Worm (Caenorhabditis elegans) whole organism, L4/young adult: ENCODE measurements around the gene mec-12.

Source experiments
- W03F9.2 ChIP-seq: fragments of 150-350 bp; optimal IDR thresholded peaks from 2 replicates; lab custom pipeline; 2014; ENCODE audit warnings: missing biosample characterization, missing genetic modification characterization
- him-1 ChIP-seq: sonication (generic microtip); optimal IDR thresholded peaks from 2 replicates; lab custom pipeline; 2016; ENCODE audit warnings: missing genotype, missing genetic modification reagents, missing genetic modification characterization, missing compliant biosample characterization

DNA sequence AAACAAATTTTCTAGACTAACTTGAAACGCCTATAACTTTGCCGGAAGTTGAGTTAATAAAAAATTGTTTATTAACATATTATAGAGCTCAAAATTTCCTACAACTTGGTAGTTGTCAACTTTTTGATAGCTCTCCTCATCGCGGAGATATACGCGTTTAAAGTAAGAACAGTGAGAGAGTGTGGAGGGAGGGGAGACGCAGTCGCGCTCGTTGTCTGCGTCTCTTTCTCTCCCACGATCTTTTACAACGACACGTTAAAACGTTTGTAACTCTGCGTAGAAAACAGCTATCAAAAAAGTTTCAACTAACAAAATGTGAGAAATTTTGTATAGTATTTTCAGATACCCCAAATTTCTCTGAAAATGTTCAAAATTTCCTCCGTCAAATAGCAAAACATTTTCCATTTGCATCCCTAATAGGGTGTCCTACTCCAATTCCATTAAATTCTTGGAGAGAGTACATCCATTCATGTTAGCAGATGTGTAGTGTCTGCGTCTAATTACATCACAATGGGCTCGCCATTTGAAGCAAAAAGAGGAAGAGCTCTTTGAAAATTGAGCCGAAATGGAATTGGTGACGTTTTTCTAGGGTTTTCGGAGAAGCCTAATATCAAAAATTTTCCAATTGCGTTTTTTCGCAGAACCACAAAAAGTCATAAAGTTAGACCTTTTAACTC, 2.6 kb downstream of the mec-12 start:
- TF ChIP-seq W03F9.2 (tag; lab: Kevin White, UChicago) (no peak), him-1 (no peak)
